Fruit fly (Drosophila melanogaster): ENCODE data around the gene Gmppb.

The Gmppb gene

dm6 chr3R:4845353-4845752, 34.1 kb downstream of the Gmppb start:
- no peak for TF ChIP-seq CG32006 (GFP tag; optimal IDR thresholded peaks at IDR 0.05)
- no peak for TF ChIP-seq eg (GFP tag; IDR thresholded peaks at IDR 0.05)
- TF ChIP-seq Sox102F (GFP tag; optimal IDR thresholded peaks at IDR 0.05) = no peak
- no peak for TF ChIP-seq CG8119 (GFP tag; IDR thresholded peaks at IDR 0.05)
- no peak for TF ChIP-seq CG31627 (GFP tag; optimal IDR thresholded peaks at IDR 0.05)
- TF ChIP-seq Ets96B (tag; optimal IDR thresholded peaks at IDR 0.05) = no peak
- no peak for TF ChIP-seq dac (GFP tag; optimal IDR thresholded peaks at IDR 0.05)
- no peak for TF ChIP-seq CG9139 (GFP tag; optimal IDR thresholded peaks at IDR 0.05)
- TF ChIP-seq fd59A (GFP tag; optimal IDR thresholded peaks at IDR 0.05) = no peak
- TF ChIP-seq dsx (GFP tag; optimal IDR thresholded peaks at IDR 0.05; ENCODE audit: poor library complexity, severe bottlenecking) = no peak
- TF ChIP-seq Sox15 (GFP tag; optimal IDR thresholded peaks at IDR 0.05) = no peak

- TF ChIP-seq Ets21C (GFP tag; optimal IDR thresholded peaks at IDR 0.05) = no peak
- TF ChIP-seq CG6163 (GFP tag; IDR thresholded peaks at IDR 0.05) = no peak
- no peak for TF ChIP-seq net (GFP tag; optimal IDR thresholded peaks at IDR 0.05)
- no peak for TF ChIP-seq spab (GFP tag; optimal IDR thresholded peaks at IDR 0.05)
- TF ChIP-seq eg (GFP tag; IDR thresholded peaks at IDR 0.05) = no peak
- no peak for TF ChIP-seq fd59A (GFP tag; optimal IDR thresholded peaks at IDR 0.05)
- no peak for TF ChIP-seq CG32006 (GFP tag; optimal IDR thresholded peaks at IDR 0.05)
Measured at dm6 chr3R:4846194-4846593, 35.0 kb downstream of the Gmppb start.

- TF ChIP-seq CG4318 (GFP tag; optimal IDR thresholded peaks at IDR 0.05) (no peak), Eip78C (GFP tag) (no peak), Ets21C (GFP tag; optimal IDR thresholded peaks at IDR 0.05) (no peak), Sox102F (GFP tag; optimal IDR thresholded peaks at IDR 0.05) (no peak), CG6163 (GFP tag; IDR thresholded peaks at IDR 0.05) (no peak), CG1621 (tag; optimal IDR thresholded peaks at IDR 0.05) (no peak), dac (GFP tag; optimal IDR thresholded peaks at IDR 0.05) (no peak), Smox (GFP tag; optimal IDR thresholded peaks at IDR 0.05) (no peak), eg (GFP tag; IDR thresholded peaks at IDR 0.05) (no peak), Hr4 (GFP tag; optimal IDR thresholded peaks at IDR 0.05) (no peak), dsx (GFP tag; optimal IDR thresholded peaks at IDR 0.05; ENCODE audit: poor library complexity, severe bottlenecking) (no peak), CG9139 (GFP tag; optimal IDR thresholded peaks at IDR 0.05) (no peak)
Measured at dm6 chr3R:4846787-4847186, 35.5 kb downstream of the Gmppb start.

dm6 chr3R:4847388-4847787, 36.1 kb downstream of the Gmppb start:
- no peak for TF ChIP-seq CG9139 (GFP tag; optimal IDR thresholded peaks at IDR 0.05)
- no peak for TF ChIP-seq fd59A (GFP tag; optimal IDR thresholded peaks at IDR 0.05)
- TF ChIP-seq CG4318 (GFP tag; optimal IDR thresholded peaks at IDR 0.05) = no peak
- no peak for TF ChIP-seq CG6163 (GFP tag; IDR thresholded peaks at IDR 0.05)
- TF ChIP-seq salr (GFP tag; optimal IDR thresholded peaks at IDR 0.05) = no peak
- no peak for TF ChIP-seq esn (GFP tag; optimal IDR thresholded peaks at IDR 0.05)
- TF ChIP-seq CG8119 (GFP tag; IDR thresholded peaks at IDR 0.05) = no peak
- no peak for TF ChIP-seq Smox (GFP tag; optimal IDR thresholded peaks at IDR 0.05)
- TF ChIP-seq Sox14 (GFP tag; optimal IDR thresholded peaks at IDR 0.05) = no peak
- no peak for TF ChIP-seq CG16779 (tag; optimal IDR thresholded peaks at IDR 0.05)
- TF ChIP-seq Hr38 (GFP tag; optimal IDR thresholded peaks at IDR 0.05) = no peak
- TF ChIP-seq lz (GFP tag; optimal IDR thresholded peaks at IDR 0.05) = no peak
- no peak for TF ChIP-seq Eip93F (GFP tag; optimal IDR thresholded peaks at IDR 0.05)
- no peak for TF ChIP-seq eg (GFP tag; IDR thresholded peaks at IDR 0.05)
- TF ChIP-seq spab (GFP tag; optimal IDR thresholded peaks at IDR 0.05) = no peak
- TF ChIP-seq dsx (GFP tag; optimal IDR thresholded peaks at IDR 0.05; ENCODE audit: poor library complexity, severe bottlenecking) = no peak
- no peak for TF ChIP-seq CG3032 (tag; optimal IDR thresholded peaks at IDR 0.05)
- no peak for TF ChIP-seq achi (GFP tag; optimal IDR thresholded peaks at IDR 0.05)
- no peak for TF ChIP-seq acj6 (GFP tag; optimal IDR thresholded peaks at IDR 0.05)
- TF ChIP-seq Eip78C (GFP tag) = no peak

- no peak for TF ChIP-seq acj6 (GFP tag; optimal IDR thresholded peaks at IDR 0.05)
- TF ChIP-seq CG16779 (tag; optimal IDR thresholded peaks at IDR 0.05) = no peak
- no peak for TF ChIP-seq pdm3 (GFP tag; optimal IDR thresholded peaks at IDR 0.05)
- no peak for TF ChIP-seq CG8119 (GFP tag; IDR thresholded peaks at IDR 0.05)
- TF ChIP-seq CG3032 (tag; optimal IDR thresholded peaks at IDR 0.05) = no peak
- no peak for TF ChIP-seq fd85E (GFP tag; optimal IDR thresholded peaks at IDR 0.05)
- TF ChIP-seq Smox (GFP tag; optimal IDR thresholded peaks at IDR 0.05) = no peak
- no peak for TF ChIP-seq Ets21C (GFP tag; optimal IDR thresholded peaks at IDR 0.05)
- TF ChIP-seq eg (GFP tag; IDR thresholded peaks at IDR 0.05) = no peak
- no peak for TF ChIP-seq esn (GFP tag; optimal IDR thresholded peaks at IDR 0.05)
- TF ChIP-seq Met (GFP tag; optimal IDR thresholded peaks at IDR 0.05) = no peak
- no peak for TF ChIP-seq cyc (GFP tag; optimal IDR thresholded peaks at IDR 0.05)
- TF ChIP-seq Eip75B (GFP tag; optimal IDR thresholded peaks at IDR 0.05) = no peak
Measured at dm6 chr3R:4849035-4849656, 37.9 kb downstream of the Gmppb start.
